Fruit fly (Drosophila melanogaster): ENCODE measurements around the gene nerfin-2.

DNA sequence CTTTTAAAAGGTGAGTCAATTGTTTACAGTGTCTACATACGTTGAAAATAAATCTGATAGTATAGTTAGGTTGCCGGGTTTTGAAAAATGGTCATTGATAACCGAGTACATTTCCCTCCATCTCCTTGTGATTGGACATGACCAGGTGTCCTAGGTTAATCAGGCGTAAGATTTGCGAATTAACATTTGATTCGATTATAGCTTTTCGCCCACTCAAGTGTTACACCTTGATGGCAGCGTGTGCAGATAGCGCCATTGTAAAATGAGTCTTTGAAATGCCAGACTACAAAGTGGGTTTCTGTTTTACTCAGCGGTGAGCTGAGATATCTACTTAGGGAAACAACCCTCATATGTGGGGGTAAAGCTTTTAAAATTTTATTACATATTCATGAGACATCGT is 15.9 kb upstream of the nerfin-2 start:
- TF ChIP-seq CG31627 (GFP tag; optimal IDR thresholded peaks at IDR 0.05) (no peak), CG6163 (GFP tag; IDR thresholded peaks at IDR 0.05) (no peak), Ets21C (GFP tag; optimal IDR thresholded peaks at IDR 0.05) (no peak), Hr38 (GFP tag; optimal IDR thresholded peaks at IDR 0.05) (no peak), OdsH (GFP tag; optimal IDR thresholded peaks at IDR 0.05) (no peak), CG6792 (GFP tag; optimal IDR thresholded peaks at IDR 0.05) (no peak), CG34406 (GFP tag; optimal IDR thresholded peaks at IDR 0.05) (no peak), Sox102F (GFP tag; optimal IDR thresholded peaks at IDR 0.05) (no peak), Sox15 (GFP tag; optimal IDR thresholded peaks at IDR 0.05) (no peak)

Measured in whole organism, prepupa.